Fruit fly (Drosophila melanogaster): ENCODE measurements around the gene CG31036.
A peak's percentile ranks its signal among the peaks of the same experiment; 100 is the strongest.

The CG31036 gene

dm6 chr3R:29868676-29869349, 39.1 kb upstream of the CG31036 start, which contains the start of gene Zip99C (continued):
- no peak for TF ChIP-seq CG17802 (tag; optimal IDR thresholded peaks at IDR 0.05)
- peak; percentile 10 for TF ChIP-seq CG16815 (GFP tag; optimal IDR thresholded peaks at IDR 0.05)
- peak; percentile 11 for TF ChIP-seq CG7839 (tag; optimal IDR thresholded peaks at IDR 0.05)
- no peak for TF ChIP-seq CG13624 (GFP tag; optimal IDR thresholded peaks at IDR 0.05)
- no peak for TF ChIP-seq run (tag; optimal IDR thresholded peaks at IDR 0.05)
- no peak for TF ChIP-seq CG8388 (GFP tag; optimal IDR thresholded peaks at IDR 0.05)
- TF ChIP-seq salm (tag; optimal IDR thresholded peaks at IDR 0.05), result no peak
- TF ChIP-seq CG17186 (GFP tag; optimal IDR thresholded peaks at IDR 0.05), result peak; percentile 70
- TF ChIP-seq CG6765 (GFP tag; optimal IDR thresholded peaks at IDR 0.05), result no peak
- peak; percentile 45 for TF ChIP-seq CG12104 (GFP tag; optimal IDR thresholded peaks at IDR 0.05)
- TF ChIP-seq CG6791 (GFP tag; IDR thresholded peaks at IDR 0.05; ENCODE audit: partially characterized antibody), result peak; percentile 66
- no peak for TF ChIP-seq CG6254 (GFP tag; optimal IDR thresholded peaks at IDR 0.05)
- TF ChIP-seq CG7745 (tag; optimal IDR thresholded peaks at IDR 0.05), result no peak
- TF ChIP-seq Stat92E (GFP tag; optimal IDR thresholded peaks at IDR 0.05), result peak in 1 of 3 experiments; percentile 80
- no peak for TF ChIP-seq Adf1 (GFP tag; IDR thresholded peaks at IDR 0.05)
- no peak for TF ChIP-seq Hmx (GFP tag; optimal IDR thresholded peaks at IDR 0.05)
- no peak for TF ChIP-seq CG7928 (GFP tag; optimal IDR thresholded peaks at IDR 0.05)
- no peak for TF ChIP-seq CG7786 (GFP tag; optimal IDR thresholded peaks at IDR 0.05)
- TF ChIP-seq Oaz (GFP tag; IDR thresholded peaks at IDR 0.05), result no peak
- peak; percentile 96 for TF ChIP-seq Dref (GFP tag; IDR thresholded peaks at IDR 0.05)
- TF ChIP-seq Dip2 (GFP tag; IDR thresholded peaks at IDR 0.05), result no peak
- TF ChIP-seq CG32532 (GFP tag; IDR thresholded peaks at IDR 0.05), result no peak
- peak; percentile 29 for TF ChIP-seq gsb-n (tag; optimal IDR thresholded peaks at IDR 0.05)
- TF ChIP-seq bsh (GFP tag; optimal IDR thresholded peaks at IDR 0.05), result no peak
- peak; percentile 18 for TF ChIP-seq CG3281 (GFP tag; optimal IDR thresholded peaks at IDR 0.05)
- peak; percentile 74 for TF ChIP-seq CG8290 (GFP tag; optimal IDR thresholded peaks at IDR 0.05)
- peak; percentile 11 to 87 for TF ChIP-seq CG8290 (tag; optimal IDR thresholded peaks at IDR 0.05)
- peak; percentile 50 for TF ChIP-seq CG13775 (GFP tag; optimal IDR thresholded peaks at IDR 0.05)
- no peak for TF ChIP-seq TFAM (GFP tag; optimal IDR thresholded peaks at IDR 0.05)
- TF ChIP-seq CG14710 (tag; optimal IDR thresholded peaks at IDR 0.05), result peak; percentile 81
- 0 out of 2 replicates have a peak, but pooled peaks have one; percentile 63 for TF ChIP-seq tna (GFP tag; IDR thresholded peaks at IDR 0.05; ENCODE audit: partially characterized antibody)
- no peak for TF ChIP-seq Bdp1 (GFP tag; optimal IDR thresholded peaks at IDR 0.05)
- TF ChIP-seq unpg (GFP tag; optimal IDR thresholded peaks at IDR 0.05), result peak; percentile 31
- peak; percentile 98 to 99 for TF ChIP-seq crp (GFP tag; optimal IDR thresholded peaks at IDR 0.05)
- no peak for TF ChIP-seq p53 (GFP tag; optimal IDR thresholded peaks at IDR 0.05)
- no peak for TF ChIP-seq CG17568 (GFP tag; optimal IDR thresholded peaks at IDR 0.05)
- no peak for TF ChIP-seq CG31365 (tag; optimal IDR thresholded peaks at IDR 0.05)
- TF ChIP-seq pan (optimal IDR thresholded peaks at IDR 0.05), result no peak
- no peak for TF ChIP-seq pan (GFP tag; optimal IDR thresholded peaks at IDR 0.05 in 1 of 2, IDR thresholded peaks at IDR 0.05 in 1 of 2)
- no peak for TF ChIP-seq CG10147 (GFP tag; optimal IDR thresholded peaks at IDR 0.05)
- no peak for TF ChIP-seq en (GFP tag; optimal IDR thresholded peaks at IDR 0.05)
- peak; percentile 44 for TF ChIP-seq zen (tag; optimal IDR thresholded peaks at IDR 0.05)
- no peak for TF ChIP-seq CG14014 (GFP tag; IDR thresholded peaks at IDR 0.05)
- no peak for TF ChIP-seq Hr51 (GFP tag; optimal IDR thresholded peaks at IDR 0.05)
- TF ChIP-seq Antp (GFP tag; optimal IDR thresholded peaks at IDR 0.05), result no peak
- TF ChIP-seq CG2199 (GFP tag; IDR thresholded peaks at IDR 0.05), result no peak
- TF ChIP-seq Optix (GFP tag; IDR thresholded peaks at IDR 0.05), result no peak
- peak; percentile 42 for TF ChIP-seq CG15479 (GFP tag; optimal IDR thresholded peaks at IDR 0.05)
- TF ChIP-seq Atf-2 (GFP tag; optimal IDR thresholded peaks at IDR 0.05), result no peak
